Fruit fly (Drosophila melanogaster) whole organism, prepupa: ENCODE data around the gene CG44094.

Source experiments
- CG10631 ChIP-seq: fragments of 200-800 bp; sonication (Bioruptor generic); optimal IDR thresholded peaks from 2 replicates; lab custom pipeline; 2016; ENCODE audit warnings: missing biosample characterization, missing genetic modification characterization
- CG10669 ChIP-seq: fragments of 200-800 bp; sonication (Bioruptor generic); optimal IDR thresholded peaks from 3 replicates; lab custom pipeline; 2018; ENCODE audit warnings: missing biosample characterization, mild to moderate bottlenecking, missing genetic modification characterization, moderate library complexity
- CG11294 ChIP-seq: fragments of 200-800 bp; sonication (Bioruptor generic); IDR thresholded peaks from 2 replicates; pipeline ENCODE4 v1.3.6; 2022; ENCODE audit warnings: missing biosample characterization, missing genetic modification characterization
- CG11762 ChIP-seq: fragments of 200-800 bp; sonication (Bioruptor generic); optimal IDR thresholded peaks from 3 replicates; lab custom pipeline; 2016; ENCODE audit warnings: missing biosample characterization, missing genetic modification characterization; ENCODE audit not compliant: insufficient read depth
- CG11902 ChIP-seq: fragments of 200-800 bp; sonication (Bioruptor generic); optimal IDR thresholded peaks from 3 replicates; lab custom pipeline; 2016; ENCODE audit warnings: missing biosample characterization, missing genetic modification characterization
- CG15336 ChIP-seq: fragments of 200-800 bp; sonication (Bioruptor generic); IDR thresholded peaks from 2 replicates; pipeline ENCODE4 v1.3.6; 2022; ENCODE audit warnings: missing biosample characterization, missing genetic modification characterization
- CG31627 ChIP-seq: fragments of 200-800 bp; sonication (Bioruptor generic); optimal IDR thresholded peaks from 3 replicates; lab custom pipeline; 2016; ENCODE audit warnings: missing biosample characterization, missing genetic modification characterization
- CG3919 ChIP-seq: fragments of 200-800 bp; sonication (Bioruptor generic); optimal IDR thresholded peaks from 3 replicates; lab custom pipeline; 2016; ENCODE audit warnings: missing biosample characterization, missing genetic modification characterization
- CG4318 ChIP-seq: fragments of 200-800 bp; sonication (Bioruptor generic); optimal IDR thresholded peaks from 3 replicates; lab custom pipeline; 2017; ENCODE audit warnings: missing biosample characterization, mild to moderate bottlenecking, missing genetic modification characterization
- CG6163 ChIP-seq: fragments of 200-800 bp; sonication (Bioruptor generic); IDR thresholded peaks from 3 replicates; pipeline ENCODE4 v1.3.6; 2022; ENCODE audit warnings: missing biosample characterization, missing genetic modification characterization
- CG6276 ChIP-seq: fragments of 200-800 bp; sonication (Bioruptor generic); optimal IDR thresholded peaks from 2 replicates; lab custom pipeline; 2017; ENCODE audit warnings: missing biosample characterization, mild to moderate bottlenecking, missing genetic modification characterization
- CG6792 ChIP-seq: fragments of 200-800 bp; sonication (Bioruptor generic); optimal IDR thresholded peaks from 3 replicates; lab custom pipeline; 2016; ENCODE audit warnings: missing biosample characterization, missing genetic modification characterization
- CG6808 ChIP-seq: fragments of 200-800 bp; sonication (Bioruptor generic); optimal IDR thresholded peaks from 3 replicates; lab custom pipeline; 2017; ENCODE audit warnings: missing biosample characterization, missing genetic modification characterization, mild to moderate bottlenecking, moderate library complexity, missing genetic modification reagents
- CG6854 ChIP-seq: fragments of 200-800 bp; sonication (Bioruptor generic); optimal IDR thresholded peaks from 2 replicates; lab custom pipeline; 2017; ENCODE audit warnings: missing biosample characterization, mild to moderate bottlenecking, missing genetic modification characterization
- CG8119 ChIP-seq: fragments of 200-800 bp; sonication (Bioruptor generic); IDR thresholded peaks from 3 replicates; pipeline ENCODE4 v1.3.6; 2022; ENCODE audit warnings: missing biosample characterization, missing genetic modification characterization
- CG8319 ChIP-seq: fragments of 200-800 bp; sonication (Bioruptor generic); optimal IDR thresholded peaks from 3 replicates; lab custom pipeline; 2016; ENCODE audit warnings: missing biosample characterization, missing genetic modification characterization
- CG8632 ChIP-seq: fragments of 200-800 bp; sonication (Bioruptor generic); optimal IDR thresholded peaks from 3 replicates; lab custom pipeline; 2016; ENCODE audit warnings: missing biosample characterization, missing genetic modification characterization
- CG9139 ChIP-seq: fragments of 200-800 bp; sonication (Bioruptor generic); optimal IDR thresholded peaks from 3 replicates; lab custom pipeline; 2017; ENCODE audit warnings: missing biosample characterization, mild to moderate bottlenecking, missing genetic modification characterization
- Eip93F ChIP-seq: fragments of 200-800 bp; sonication (Bioruptor generic); optimal IDR thresholded peaks from 2 replicates; lab custom pipeline; 2016; ENCODE audit warnings: missing biosample characterization, mild to moderate bottlenecking, missing genetic modification characterization
- Ets96B ChIP-seq: fragments of 200-800 bp; optimal IDR thresholded peaks from 2 replicates; lab custom pipeline; 2019; ENCODE audit warnings: missing biosample characterization, mild to moderate bottlenecking, missing genetic modification characterization, moderate library complexity
- Gug ChIP-seq: fragments of 200-800 bp; sonication (Bioruptor generic); IDR thresholded peaks from 2 replicates; pipeline ENCODE4 v1.3.6; 2022; ENCODE audit warnings: missing biosample characterization, missing genetic modification characterization
- Hr39 ChIP-seq: fragments of 200-800 bp; sonication (Bioruptor generic); optimal IDR thresholded peaks from 2 replicates; lab custom pipeline; 2016; ENCODE audit warnings: missing biosample characterization, missing genetic modification characterization
- Hr4 ChIP-seq: fragments of 200-800 bp; sonication (Bioruptor generic); optimal IDR thresholded peaks from 3 replicates; lab custom pipeline; 2016; ENCODE audit warnings: missing biosample characterization, missing genetic modification characterization
- Lpt ChIP-seq: fragments of 200-800 bp; sonication (Bioruptor generic); optimal IDR thresholded peaks from 3 replicates; lab custom pipeline; 2016; ENCODE audit warnings: missing biosample characterization, missing genetic modification characterization
- Smox ChIP-seq: fragments of 200-800 bp; sonication (Bioruptor generic); optimal IDR thresholded peaks from 3 replicates; lab custom pipeline; 2016; ENCODE audit warnings: missing biosample characterization, missing genetic modification characterization
- Sox102F ChIP-seq: fragments of 200-800 bp; sonication (Bioruptor generic); optimal IDR thresholded peaks from 2 replicates; lab custom pipeline; 2016; ENCODE audit warnings: missing biosample characterization, mild to moderate bottlenecking, missing genetic modification characterization
- Sox14 ChIP-seq: fragments of 200-800 bp; sonication (Bioruptor generic); optimal IDR thresholded peaks from 3 replicates; lab custom pipeline; 2016; ENCODE audit warnings: missing biosample characterization, missing genetic modification characterization
- cyc ChIP-seq: fragments of 200-800 bp; sonication (Bioruptor generic); optimal IDR thresholded peaks from 3 replicates; lab custom pipeline; 2016; ENCODE audit warnings: missing biosample characterization, missing genetic modification characterization
- dac ChIP-seq: fragments of 200-800 bp; sonication (Bioruptor generic); optimal IDR thresholded peaks from 2 replicates; lab custom pipeline; 2017; ENCODE audit warnings: missing biosample characterization, mild to moderate bottlenecking, missing genetic modification characterization
- dsx ChIP-seq: fragments of 200-800 bp; optimal IDR thresholded peaks from 3 replicates; lab custom pipeline; 2019; ENCODE audit warnings: missing biosample characterization, mild to moderate bottlenecking, missing genetic modification characterization, moderate library complexity; ENCODE audit not compliant: poor library complexity, severe bottlenecking
- esn ChIP-seq: fragments of 200-800 bp; sonication (Bioruptor generic); optimal IDR thresholded peaks from 2 replicates; lab custom pipeline; 2016; ENCODE audit warnings: missing biosample characterization, mild to moderate bottlenecking, missing genetic modification characterization, moderate library complexity
- fd59A ChIP-seq: fragments of 200-800 bp; sonication (Bioruptor generic); optimal IDR thresholded peaks from 2 replicates; lab custom pipeline; 2017; ENCODE audit warnings: missing biosample characterization, mild to moderate bottlenecking, missing genetic modification characterization, missing genetic modification reagents
- fd85E ChIP-seq: fragments of 200-800 bp; sonication (Bioruptor generic); optimal IDR thresholded peaks from 3 replicates; lab custom pipeline; 2016; ENCODE audit warnings: missing biosample characterization, missing genetic modification characterization
- pdm3 ChIP-seq: fragments of 200-800 bp; sonication (Bioruptor generic); optimal IDR thresholded peaks from 3 replicates; lab custom pipeline; 2016; ENCODE audit warnings: missing biosample characterization, missing genetic modification characterization
- salr ChIP-seq, 2 experiments: fragments of 200-800 bp; sonication (Bioruptor generic); optimal IDR thresholded peaks; 3 replicates each; lab custom pipeline; 2016 to 2018; ENCODE audit warnings: missing biosample characterization in 2 of 2, missing genetic modification characterization in 2 of 2, mild to moderate bottlenecking in 1 of 2
- ss ChIP-seq, 2 experiments: fragments of 200-800 bp; sonication (Bioruptor generic); optimal IDR thresholded peaks; 2 replicates in 1 of 2; 3 replicates in 1 of 2; lab custom pipeline; 2017 to 2018; ENCODE audit warnings: mild to moderate bottlenecking in 2 of 2, missing biosample characterization in 2 of 2, missing genetic modification characterization in 2 of 2, moderate library complexity in 1 of 2
- svp ChIP-seq: fragments of 200-800 bp; sonication (Bioruptor generic); peaks from one replicate; lab custom pipeline; 2016; ENCODE audit warnings: missing biosample characterization, missing genetic modification characterization
- topi ChIP-seq: fragments of 200-800 bp; sonication (Bioruptor generic); optimal IDR thresholded peaks from 3 replicates; lab custom pipeline; 2016; ENCODE audit warnings: missing biosample characterization, missing genetic modification characterization
- vri ChIP-seq: fragments of 200-800 bp; sonication (Bioruptor generic); optimal IDR thresholded peaks from 3 replicates; lab custom pipeline; 2016; ENCODE audit warnings: missing biosample characterization, mild to moderate bottlenecking, missing genetic modification characterization

Gene CG44094

dm6 chr3R:14557480-14558354, 18.7 kb downstream of the CG44094 start, which contains the start of gene Pde6 (continued):
- TF ChIP-seq CG8119 (GFP tag; lab: Robert Waterston, UW): peak; percentile 88
- peak; percentile 52 for TF ChIP-seq svp (GFP tag; lab: Kevin White, UChicago)
- peak; percentile 91 for TF ChIP-seq CG6163 (GFP tag; lab: Robert Waterston, UW)
- TF ChIP-seq salr (GFP tag; optimal IDR thresholded peaks at IDR 0.05; lab: Kevin White, UChicago): peak in 1 of 2 experiments; percentile 77
- peak; percentile 24 for TF ChIP-seq pdm3 (GFP tag; lab: Kevin White, UChicago)
- TF ChIP-seq topi: no peak
- TF ChIP-seq CG10669 (GFP tag; lab: Kevin White, UChicago): no peak
- TF ChIP-seq vri (GFP tag; lab: Kevin White, UChicago): no peak
- TF ChIP-seq CG11762: no peak
- TF ChIP-seq fd85E: no peak
- peak; percentile 44 for TF ChIP-seq dac
- TF ChIP-seq Eip93F (GFP tag; lab: Kevin White, UChicago): no peak
- TF ChIP-seq CG11902 (GFP tag; lab: Kevin White, UChicago): no peak
- TF ChIP-seq esn: no peak
- peak; percentile 87 for TF ChIP-seq CG6276 (GFP tag; lab: Kevin White, UChicago)
- TF ChIP-seq cyc (GFP tag; lab: Kevin White, UChicago): no peak
- TF ChIP-seq dsx (GFP tag; lab: Kevin White, UChicago): peak; percentile 58
- no peak for TF ChIP-seq CG6792 (GFP tag; lab: Kevin White, UChicago)
- TF ChIP-seq fd59A: no peak
- TF ChIP-seq CG8319: no peak

dm6 chr3R:14555021-14555420, 21.4 kb downstream of the CG44094 start:
- TF ChIP-seq Lpt (GFP tag; lab: Kevin White, UChicago) (no peak), CG11294 (GFP tag; lab: Robert Waterston, UW) (no peak), Hr4 (GFP tag; lab: Kevin White, UChicago) (no peak), dac (no peak), salr (GFP tag; optimal IDR thresholded peaks at IDR 0.05; lab: Kevin White, UChicago) (no peak), CG15336 (GFP tag; lab: Robert Waterston, UW) (no peak)

dm6 chr3R:14548752-14549151, 27.7 kb downstream of the CG44094 start:
- TF ChIP-seq fd85E: no peak
- no peak for TF ChIP-seq CG8319
- TF ChIP-seq CG9139 (GFP tag; lab: Kevin White, UChicago): no peak
- TF ChIP-seq ss (GFP tag; optimal IDR thresholded peaks at IDR 0.05; lab: Kevin White, UChicago): no peak
- TF ChIP-seq pdm3 (GFP tag; lab: Kevin White, UChicago): no peak
- TF ChIP-seq CG3919 (GFP tag; lab: Kevin White, UChicago): no peak
- TF ChIP-seq CG8632 (GFP tag; lab: Kevin White, UChicago): no peak
- TF ChIP-seq fd59A: no peak
- TF ChIP-seq Gug (GFP tag; lab: Robert Waterston, UW): no peak
- no peak for TF ChIP-seq CG31627
- no peak for TF ChIP-seq Ets96B

DNA sequence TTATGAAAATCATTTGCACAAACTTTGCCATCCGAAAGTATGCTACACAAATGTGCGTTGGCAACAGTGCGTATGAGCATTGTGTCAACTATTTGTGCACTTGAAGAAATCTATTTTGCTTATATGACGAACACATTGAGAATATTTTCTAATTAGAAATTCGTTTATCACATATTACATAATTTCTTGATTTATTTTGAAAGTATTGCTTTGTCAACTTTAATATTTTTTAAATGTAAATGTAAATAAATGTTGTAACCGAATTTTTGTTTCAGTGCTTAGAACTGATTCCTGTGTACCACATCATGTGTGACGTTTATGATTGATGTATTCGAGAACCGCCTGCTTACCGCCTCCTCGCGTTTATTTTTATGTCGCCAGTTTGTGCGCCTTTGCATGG, 34.4 kb downstream of the CG44094 start:
- TF ChIP-seq Lpt (GFP tag; lab: Kevin White, UChicago) (no peak), Sox14 (no peak), CG10631 (GFP tag; lab: Kevin White, UChicago) (no peak), Smox (no peak), CG11762 (no peak), CG4318 (GFP tag; lab: Kevin White, UChicago) (no peak), CG6854 (GFP tag; lab: Kevin White, UChicago) (no peak), Gug (GFP tag; lab: Robert Waterston, UW) (no peak), cyc (GFP tag; lab: Kevin White, UChicago) (no peak), Sox102F (no peak), fd85E (no peak), CG11902 (GFP tag; lab: Kevin White, UChicago) (no peak), CG8319 (no peak), CG11294 (GFP tag; lab: Robert Waterston, UW) (no peak), CG15336 (GFP tag; lab: Robert Waterston, UW) (no peak), topi (no peak), CG6808 (GFP tag; lab: Kevin White, UChicago) (no peak), dsx (GFP tag; lab: Kevin White, UChicago) (no peak), CG9139 (GFP tag; lab: Kevin White, UChicago) (no peak), Hr39 (no peak)
